Worm (Caenorhabditis elegans) whole organism, mixed stage, embryonic: Measurements from ENCODE around the gene C54E10.7.

Experiments used
- M03D4.4 ChIP-seq: sonication (generic microtip); optimal IDR thresholded peaks from 2 replicates; lab custom pipeline; 2017; ENCODE audit warnings: mild to moderate bottlenecking, missing genetic modification characterization, missing compliant biosample characterization
- bed-3 ChIP-seq: fragments of 200-800 bp; sonication (Bioruptor generic); optimal IDR thresholded peaks from 3 replicates; lab custom pipeline; 2018; ENCODE audit warnings: mild to moderate bottlenecking, missing genetic modification characterization, moderate library complexity, missing compliant biosample characterization
- blmp-1 ChIP-seq: fragments of 150-350 bp; optimal IDR thresholded peaks from 2 replicates; lab custom pipeline; 2014; ENCODE audit warnings: missing biosample characterization, missing genetic modification characterization
- ceh-39 ChIP-seq: fragments of 150-350 bp; optimal IDR thresholded peaks from 2 replicates; lab custom pipeline; 2014; ENCODE audit warnings: missing biosample characterization, missing genetic modification characterization
- ceh-43 ChIP-seq: fragments of 200-800 bp; sonication (Bioruptor generic); optimal IDR thresholded peaks from 2 replicates; lab custom pipeline; 2018; ENCODE audit warnings: mild to moderate bottlenecking, missing genetic modification characterization, moderate library complexity, missing compliant biosample characterization
- ces-1 ChIP-seq: fragments of 150-350 bp; optimal IDR thresholded peaks from 2 replicates; lab custom pipeline; 2014; ENCODE audit warnings: missing biosample characterization, missing genetic modification reagents, missing genetic modification characterization
- drap-1 ChIP-seq: fragments of 200-800 bp; sonication (Bioruptor generic); optimal IDR thresholded peaks from 3 replicates; lab custom pipeline; 2018; ENCODE audit warnings: mild to moderate bottlenecking, missing genetic modification characterization, missing compliant biosample characterization
- elt-1 ChIP-seq: sonication (generic microtip); optimal IDR thresholded peaks from 2 replicates; lab custom pipeline; 2017; ENCODE audit warnings: missing genetic modification characterization, mild to moderate bottlenecking, missing compliant biosample characterization, antibody characterized with exemption, moderate library complexity, borderline replicate concordance; ENCODE audit not compliant: insufficient read depth
- elt-3 ChIP-seq: fragments of 150-350 bp; optimal IDR thresholded peaks from 2 replicates; lab custom pipeline; 2014; ENCODE audit warnings: missing biosample characterization, missing genetic modification characterization
- flh-1 ChIP-seq: fragments of 200-800 bp; sonication (Bioruptor generic); optimal IDR thresholded peaks from 2 replicates; lab custom pipeline; 2018; ENCODE audit warnings: mild to moderate bottlenecking, missing genetic modification characterization, moderate library complexity, missing compliant biosample characterization
- ham-2 ChIP-seq: fragments of 200-800 bp; sonication (Bioruptor generic); optimal IDR thresholded peaks from 2 replicates; lab custom pipeline; 2018; ENCODE audit warnings: mild to moderate bottlenecking, missing genetic modification characterization, missing compliant biosample characterization
- hlh-1 ChIP-seq: fragments of 150-350 bp; optimal IDR thresholded peaks from 2 replicates; lab custom pipeline; 2014; ENCODE audit warnings: missing biosample characterization, missing genetic modification reagents, missing genetic modification characterization
- lin-13 ChIP-seq: fragments of 150-350 bp; optimal IDR thresholded peaks from 2 replicates; lab custom pipeline; 2014; ENCODE audit warnings: missing biosample characterization, missing genetic modification characterization
- lsy-2 ChIP-seq: fragments of 150-350 bp; optimal IDR thresholded peaks from 2 replicates; lab custom pipeline; 2014; ENCODE audit warnings: missing biosample characterization, missing genetic modification characterization
- mab-5 ChIP-seq: fragments of 150-350 bp; optimal IDR thresholded peaks from 2 replicates; lab custom pipeline; 2014; ENCODE audit warnings: missing biosample characterization, missing genetic modification characterization
- mep-1 ChIP-seq: fragments of 150-350 bp; optimal IDR thresholded peaks from 2 replicates; lab custom pipeline; 2017; ENCODE audit warnings: missing biosample characterization, missing genetic modification reagents, missing genetic modification characterization, inconsistent platforms
- mls-2 ChIP-seq: sonication (generic microtip); optimal IDR thresholded peaks from 2 replicates; lab custom pipeline; 2016; ENCODE audit warnings: mild to moderate bottlenecking, missing genetic modification characterization, moderate library complexity, missing compliant biosample characterization
- nhr-12 ChIP-seq: fragments of 150-350 bp; optimal IDR thresholded peaks from 2 replicates; lab custom pipeline; 2014; ENCODE audit warnings: missing biosample characterization, missing genetic modification characterization
- nhr-2 ChIP-seq: fragments of 150-350 bp; optimal IDR thresholded peaks from 2 replicates; lab custom pipeline; 2014; ENCODE audit warnings: missing biosample characterization, missing genetic modification characterization
- nhr-237 ChIP-seq: fragments of 150-350 bp; optimal IDR thresholded peaks from 2 replicates; lab custom pipeline; 2014; ENCODE audit warnings: missing biosample characterization, missing genetic modification characterization
- nhr-28 ChIP-seq: fragments of 150-350 bp; optimal IDR thresholded peaks from 2 replicates; lab custom pipeline; 2014; ENCODE audit warnings: missing biosample characterization, missing genetic modification characterization
- nhr-76 ChIP-seq: sonication (generic microtip); optimal IDR thresholded peaks from 2 replicates; lab custom pipeline; 2017; ENCODE audit warnings: missing biosample characterization, missing genetic modification characterization
- pha-4 ChIP-seq: fragments of 150-350 bp; optimal IDR thresholded peaks from 2 replicates; lab custom pipeline; 2018; ENCODE audit warnings: missing biosample characterization, missing genetic modification reagents, missing genetic modification characterization
- sem-2 ChIP-seq: fragments of 200-800 bp; sonication (Bioruptor generic); optimal IDR thresholded peaks from 2 replicates; lab custom pipeline; 2018; ENCODE audit warnings: mild to moderate bottlenecking, missing genetic modification characterization, missing compliant biosample characterization
- sptf-1 ChIP-seq: sonication (generic microtip); optimal IDR thresholded peaks from 2 replicates; lab custom pipeline; 2017; ENCODE audit warnings: mild to moderate bottlenecking, missing genetic modification characterization, moderate library complexity, missing compliant biosample characterization
- tbx-8 ChIP-seq: fragments of 200-800 bp; sonication (Bioruptor generic); optimal IDR thresholded peaks from 2 replicates; lab custom pipeline; 2018; ENCODE audit warnings: mild to moderate bottlenecking, missing genetic modification characterization, moderate library complexity, missing compliant biosample characterization
- unc-120 ChIP-seq: sonication (generic microtip); optimal IDR thresholded peaks from 2 replicates; lab custom pipeline; 2017; ENCODE audit warnings: missing genetic modification characterization, missing compliant biosample characterization; ENCODE audit not compliant: poor library complexity, severe bottlenecking
- unc-39 ChIP-seq: fragments of 150-350 bp; optimal IDR thresholded peaks from 2 replicates; lab custom pipeline; 2014; ENCODE audit warnings: missing biosample characterization, missing genetic modification characterization
- unc-62 ChIP-seq: fragments of 150-350 bp; optimal IDR thresholded peaks from 2 replicates; lab custom pipeline; 2014; ENCODE audit warnings: missing biosample characterization, missing genetic modification reagents, missing genetic modification characterization
- zip-8 ChIP-seq: fragments of 150-350 bp; optimal IDR thresholded peaks from 2 replicates; lab custom pipeline; 2014; ENCODE audit warnings: missing biosample characterization, missing genetic modification characterization
- ztf-11 ChIP-seq: fragments of 150-350 bp; optimal IDR thresholded peaks from 2 replicates; lab custom pipeline; 2014; ENCODE audit warnings: missing biosample characterization, missing genetic modification characterization

C54E10.7 gene

ce11 chrV:18826445-18826844 lies 15.0 kb downstream of the C54E10.7 start:
- TF ChIP-seq lsy-2 (no peak), nhr-28 (tag; lab: Kevin White, UChicago) (no peak), sem-2 (GFP tag; lab: Kevin White, UChicago) (no peak), flh-1 (GFP tag; lab: Kevin White, UChicago) (no peak), ces-1 (GFP tag; lab: Kevin White, UChicago) (no peak), pha-4 (tag; lab: Kevin White, UChicago) (no peak), elt-3 (tag; lab: Kevin White, UChicago) (no peak), ztf-11 (tag; lab: Kevin White, UChicago) (no peak), drap-1 (GFP tag; lab: Kevin White, UChicago) (no peak), elt-1 (no peak), nhr-237 (tag; lab: Kevin White, UChicago) (no peak), bed-3 (GFP tag; lab: Kevin White, UChicago) (no peak), nhr-12 (tag; lab: Kevin White, UChicago) (no peak)

ce11 chrV:18827374-18827773 lies 15.9 kb downstream of the C54E10.7 start:
- no peak for TF ChIP-seq nhr-28 (tag; lab: Kevin White, UChicago)

ce11 chrV:18837125-18837524 lies 25.7 kb downstream of the C54E10.7 start, which contains the start of gene cyp-33D3:
cyp-33D3 (minus strand) TSS chrV:18837225.
- no peak for TF ChIP-seq ceh-39 (tag; lab: Kevin White, UChicago)
- TF ChIP-seq lin-13, result no peak

- TF ChIP-seq elt-1 (no peak), nhr-2 (tag; lab: Kevin White, UChicago) (no peak), sptf-1 (tag; lab: Kevin White, UChicago) (no peak), unc-39 (no peak), mls-2 (tag; lab: Kevin White, UChicago) (no peak), unc-62 (GFP tag; lab: Kevin White, UChicago) (no peak), nhr-76 (tag; lab: Kevin White, UChicago) (no peak), unc-120 (tag; lab: Kevin White, UChicago) (no peak), ces-1 (GFP tag; lab: Kevin White, UChicago) (no peak), blmp-1 (tag; lab: Kevin White, UChicago) (no peak), M03D4.4 (no peak), bed-3 (GFP tag; lab: Kevin White, UChicago) (no peak), nhr-28 (tag; lab: Kevin White, UChicago) (no peak), tbx-8 (GFP tag; lab: Kevin White, UChicago) (no peak), ztf-11 (tag; lab: Kevin White, UChicago) (no peak), zip-8 (tag; lab: Kevin White, UChicago) (no peak)
Observed at ce11 chrV:18838799-18839354, 27.4 kb downstream of the C54E10.7 start, which contains the start of gene nhr-65. nhr-65 (plus strand) TSS chrV:18839304.

ce11 chrV:18842468-18842867 lies 31.0 kb downstream of the C54E10.7 start:
- TF ChIP-seq ceh-39 (tag; lab: Kevin White, UChicago) (no peak), nhr-12 (tag; lab: Kevin White, UChicago) (no peak), nhr-76 (tag; lab: Kevin White, UChicago) (no peak), ham-2 (GFP tag; lab: Kevin White, UChicago) (no peak), mab-5 (tag; lab: Kevin White, UChicago) (no peak), mep-1 (tag; lab: Kevin White, UChicago) (no peak), unc-39 (no peak), sem-2 (GFP tag; lab: Kevin White, UChicago) (no peak), sptf-1 (tag; lab: Kevin White, UChicago) (no peak), M03D4.4 (no peak), hlh-1 (tag; lab: Kevin White, UChicago) (no peak), nhr-28 (tag; lab: Kevin White, UChicago) (no peak), blmp-1 (tag; lab: Kevin White, UChicago) (no peak), unc-62 (GFP tag; lab: Kevin White, UChicago) (no peak), zip-8 (tag; lab: Kevin White, UChicago) (no peak), ceh-43 (no peak)
